Fruit fly (Drosophila melanogaster): ENCODE data around the gene twin.

twin gene

DNA sequence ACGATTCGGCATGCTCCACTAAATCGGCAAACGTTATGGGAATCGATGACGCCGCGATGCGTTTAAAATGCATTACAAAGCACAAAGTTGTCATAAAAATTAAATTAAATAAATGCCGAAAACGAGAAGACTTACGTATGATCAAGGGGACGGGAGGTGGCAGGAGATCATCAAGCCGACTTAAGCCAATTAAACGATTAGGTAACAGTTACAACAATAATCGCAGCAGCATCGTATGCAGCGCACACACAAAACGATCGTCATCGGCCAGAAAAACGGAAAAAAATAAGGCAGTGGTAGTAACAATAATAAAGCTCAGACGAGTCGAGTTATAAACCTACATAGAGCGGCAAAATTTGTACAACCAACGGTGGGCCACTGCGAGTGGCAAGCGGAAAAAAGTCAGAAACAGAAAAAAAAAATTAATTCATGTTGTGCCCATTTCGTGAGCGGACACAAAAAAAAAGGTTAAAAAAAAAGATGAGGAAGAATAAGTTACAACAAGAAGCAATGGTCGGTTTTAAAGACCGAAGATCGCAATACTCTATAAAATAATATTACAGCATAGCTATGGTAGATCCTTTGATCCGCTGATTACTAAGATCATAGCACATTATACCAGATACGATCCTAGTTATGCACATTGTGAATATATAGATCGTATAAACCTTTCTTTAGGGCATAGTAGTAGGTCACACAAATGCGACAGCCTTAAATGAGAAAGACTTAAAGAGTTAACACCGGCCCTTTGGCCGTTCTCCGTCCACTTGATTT is 15.2 kb downstream of the twin start (continued):
- peak; percentile 7 for TF ChIP-seq CG15514 (GFP tag; optimal IDR thresholded peaks at IDR 0.05)
- TF ChIP-seq H15 (GFP tag; IDR thresholded peaks at IDR 0.05), result peak; percentile 52; the same call in 1 of the 3 replicates
- TF ChIP-seq croc (GFP tag; conservative IDR thresholded peaks at IDR 0.05), result peak; percentile 20; the same call in 1 of the 3 replicates
- no peak for TF ChIP-seq CG8359 (GFP tag; optimal IDR thresholded peaks at IDR 0.05; ENCODE audit: borderline replicate concordance)
- no peak for TF ChIP-seq D (optimal IDR thresholded peaks at IDR 0.05)
- peak; percentile 53 for TF ChIP-seq D (GFP tag; optimal IDR thresholded peaks at IDR 0.05)
- peak; percentile 17 for TF ChIP-seq btn (GFP tag; optimal IDR thresholded peaks at IDR 0.05)
- no peak for TF ChIP-seq CG16813 (GFP tag; IDR thresholded peaks at IDR 0.05; ENCODE audit: partially characterized antibody)
- TF ChIP-seq ssp (GFP tag; IDR thresholded peaks at IDR 0.05), result peak; percentile 46
- no peak for TF ChIP-seq CG17568 (GFP tag; optimal IDR thresholded peaks at IDR 0.05)
- 0 out of 3 replicates have a peak, but pooled peaks have one; percentile 17 for TF ChIP-seq sr (GFP tag; IDR thresholded peaks at IDR 0.05)
- TF ChIP-seq CG31224 (GFP tag; IDR thresholded peaks at IDR 0.05), result no peak
- TF ChIP-seq CG17186 (GFP tag; optimal IDR thresholded peaks at IDR 0.05), result no peak
- no peak for TF ChIP-seq CG13775 (GFP tag; optimal IDR thresholded peaks at IDR 0.05)
- TF ChIP-seq CG31365 (tag; optimal IDR thresholded peaks at IDR 0.05), result no peak
- TF ChIP-seq CG7271 (tag; optimal IDR thresholded peaks at IDR 0.05), result no peak
- TF ChIP-seq da (GFP tag; optimal IDR thresholded peaks at IDR 0.05), result no peak
- peak; percentile 21 for TF ChIP-seq Abd-B (GFP tag; optimal IDR thresholded peaks at IDR 0.05)
- no peak for TF ChIP-seq CG11696 (GFP tag; IDR thresholded peaks at IDR 0.05)
- no peak for TF ChIP-seq prd (optimal IDR thresholded peaks at IDR 0.05)
- TF ChIP-seq prd (GFP tag; IDR thresholded peaks at IDR 0.05), result peak; percentile 41; the same call in 1 of the 3 replicates
- no peak for TF ChIP-seq HLH4C (GFP tag; IDR thresholded peaks at IDR 0.05; ENCODE audit: partially characterized antibody)
- peak; percentile 21 for TF ChIP-seq Asciz (GFP tag; optimal IDR thresholded peaks at IDR 0.05)
- TF ChIP-seq aop (GFP tag; IDR thresholded peaks at IDR 0.05), result no peak
- TF ChIP-seq Med (GFP tag), result peak; percentile 81
- TF ChIP-seq pfk (GFP tag; optimal IDR thresholded peaks at IDR 0.05), result no peak
- TF ChIP-seq CG11560 (tag; IDR thresholded peaks at IDR 0.05), result no peak
- no peak for TF ChIP-seq Scr (GFP tag; IDR thresholded peaks at IDR 0.05; ENCODE audit: partially characterized antibody)
- no peak for TF ChIP-seq CG32767 (GFP tag; IDR thresholded peaks at IDR 0.05)
- 0 out of 2 replicates have a peak, but pooled peaks have one; percentile 28 for TF ChIP-seq E2f1 (GFP tag; IDR thresholded peaks at IDR 0.05)
- no peak for TF ChIP-seq lov (optimal IDR thresholded peaks at IDR 0.05)
- peak; percentile 32; the same call in 1 of the 3 replicates for TF ChIP-seq lov (GFP tag; IDR thresholded peaks at IDR 0.05)
- TF ChIP-seq al (GFP tag; IDR thresholded peaks at IDR 0.05), result no peak
- peak; percentile 16 to 53 for TF ChIP-seq Pdp1 (GFP tag; optimal IDR thresholded peaks at IDR 0.05)
- TF ChIP-seq nerfin-2 (GFP tag; IDR thresholded peaks at IDR 0.05; ENCODE audit: partially characterized antibody), result no peak
- no peak for TF ChIP-seq CG9727 (GFP tag; optimal IDR thresholded peaks at IDR 0.05)
- TF ChIP-seq Deaf1 (tag; optimal IDR thresholded peaks at IDR 0.05), result no peak
- no peak for TF ChIP-seq nau (GFP tag; optimal IDR thresholded peaks at IDR 0.05)
- TF ChIP-seq ase (GFP tag; IDR thresholded peaks at IDR 0.05), result peak; percentile 47; the same call in 1 of the 3 replicates
- TF ChIP-seq CG1024 (GFP tag; IDR thresholded peaks at IDR 0.05), result no peak
- TF ChIP-seq Trl (optimal IDR thresholded peaks at IDR 0.05), result no peak
- TF ChIP-seq Trl (GFP tag; optimal IDR thresholded peaks at IDR 0.05), result peak; percentile 15
- peak; percentile 78 for TF ChIP-seq Blimp-1 (GFP tag; optimal IDR thresholded peaks at IDR 0.05)
- no peak for TF ChIP-seq fu2 (GFP tag; optimal IDR thresholded peaks at IDR 0.05)
- no peak for TF ChIP-seq Hand (GFP tag; optimal IDR thresholded peaks at IDR 0.05)
- TF ChIP-seq h (optimal IDR thresholded peaks at IDR 0.05), result no peak
- TF ChIP-seq CG14965 (GFP tag; optimal IDR thresholded peaks at IDR 0.05; ENCODE audit: borderline replicate concordance), result no peak
- TF ChIP-seq tna (GFP tag; IDR thresholded peaks at IDR 0.05; ENCODE audit: partially characterized antibody), result no peak
- peak; percentile 72 for TF ChIP-seq Xrp1 (GFP tag; IDR thresholded peaks at IDR 0.05)
- TF ChIP-seq ind (GFP tag; optimal IDR thresholded peaks at IDR 0.05), result peak; percentile 15
